Worm (Caenorhabditis elegans): ENCODE results near the gene F56C9.8.

Gene F56C9.8

ce11 chrIII:7335220-7335619 is 15.9 kb upstream of the F56C9.8 start, which contains the start of gene F56C9.10 (continued):
- TF ChIP-seq snpc-1.2 (GFP tag; IDR thresholded peaks at IDR 0.05): no peak
- peak; percentile 40 for TF ChIP-seq ama-1 (optimal IDR thresholded peaks at IDR 0.05)
- no peak for TF ChIP-seq fkh-10 (GFP tag; optimal IDR thresholded peaks at IDR 0.05)
- TF ChIP-seq lin-15B (tag; optimal IDR thresholded peaks at IDR 0.05): no peak
- TF ChIP-seq ZK546.5 (tag; optimal IDR thresholded peaks at IDR 0.05): no peak
- no peak for TF ChIP-seq zip-2 (tag; optimal IDR thresholded peaks at IDR 0.05)
- TF ChIP-seq ztf-7 (tag; optimal IDR thresholded peaks at IDR 0.05): no peak
- TF ChIP-seq zfp-3 (GFP tag; conservative IDR thresholded peaks at IDR 0.05): peak; percentile 78
- no peak for TF ChIP-seq nhr-42 (GFP tag; IDR thresholded peaks at IDR 0.05)
- TF ChIP-seq Y75B8A.6 (GFP tag; IDR thresholded peaks at IDR 0.05): no peak
- TF ChIP-seq dmd-9 (GFP tag; IDR thresholded peaks at IDR 0.05): no peak
- no peak for TF ChIP-seq spr-3 (GFP tag; optimal IDR thresholded peaks at IDR 0.05)

DNA sequence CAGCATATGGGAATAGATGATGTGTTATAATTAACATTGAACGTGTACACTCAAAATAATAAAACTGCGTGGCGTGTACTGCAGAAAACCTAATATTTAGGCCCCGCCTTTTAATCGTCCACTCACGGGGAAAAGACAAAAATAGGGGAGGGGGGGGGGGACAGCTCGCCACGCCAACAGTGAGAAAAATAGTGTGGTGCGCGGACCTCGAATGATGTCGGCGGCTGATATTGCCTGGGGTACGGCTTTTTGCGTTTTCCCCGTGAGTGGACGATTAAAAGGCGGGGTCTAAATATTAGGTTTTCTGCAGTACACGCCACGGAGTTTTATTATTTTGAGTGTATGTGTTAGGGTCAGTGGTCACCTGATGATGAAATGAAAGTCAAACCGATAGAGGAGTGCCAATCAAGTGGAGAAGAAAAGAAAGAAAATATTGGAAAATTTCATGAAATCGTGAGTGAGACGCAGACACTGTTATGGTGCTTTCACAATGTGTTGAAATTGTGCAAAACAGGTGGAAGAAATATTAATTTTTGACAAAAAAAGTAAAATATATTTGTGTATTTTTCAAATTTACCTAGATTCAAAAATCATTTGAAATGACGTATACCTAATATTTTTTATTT is 14.7 kb upstream of the F56C9.8 start:
- 0 out of 2 replicates have a peak, but pooled peaks have one; percentile 37 for TF ChIP-seq tra-1 (GFP tag; IDR thresholded peaks at IDR 0.05)
- TF ChIP-seq dmd-6 (GFP tag; IDR thresholded peaks at IDR 0.05): peak; percentile 48
- peak; percentile 15 for TF ChIP-seq nhr-28 (tag; optimal IDR thresholded peaks at IDR 0.05)
- TF ChIP-seq set-16 (GFP tag; IDR thresholded peaks at IDR 0.05): 0 out of 2 replicates have a peak, but pooled peaks have one; percentile 21
- TF ChIP-seq hlh-11 (tag; optimal IDR thresholded peaks at IDR 0.05): peak; percentile 11
- TF ChIP-seq ctbp-1 (GFP tag; IDR thresholded peaks at IDR 0.05): 0 out of 2 replicates have a peak, but pooled peaks have one; percentile 34
- peak; percentile 28 for TF ChIP-seq hlh-30 (tag; optimal IDR thresholded peaks at IDR 0.05; ENCODE audit: insufficient read depth)

DNA sequence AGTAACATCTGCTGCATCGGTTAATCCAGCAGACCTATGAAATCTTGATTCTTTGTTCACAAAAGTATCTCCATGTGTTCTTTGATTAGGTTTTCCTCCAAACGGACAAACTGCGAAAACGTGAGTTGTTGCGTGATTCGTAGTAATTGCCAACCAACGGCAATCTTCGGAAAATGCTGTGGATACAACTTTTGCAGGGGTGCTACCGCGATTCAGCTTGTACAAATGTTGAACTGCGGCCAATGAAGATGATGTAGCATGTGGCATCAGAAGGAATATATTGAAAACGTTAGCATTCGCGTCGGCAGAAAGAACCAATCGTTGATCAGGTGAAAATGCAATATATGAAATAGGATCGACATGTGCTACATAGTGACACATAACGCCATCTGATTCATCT is 12.4 kb upstream of the F56C9.8 start:
- TF ChIP-seq unc-62 (GFP tag; optimal IDR thresholded peaks at IDR 0.05 in 1 of 2) (peak in 1 of 2 experiments; percentile 87), unc-62 (tag; optimal IDR thresholded peaks at IDR 0.05) (no peak), F49E8.2 (tag; optimal IDR thresholded peaks at IDR 0.05; ENCODE audit: borderline replicate concordance) (no peak)

DNA sequence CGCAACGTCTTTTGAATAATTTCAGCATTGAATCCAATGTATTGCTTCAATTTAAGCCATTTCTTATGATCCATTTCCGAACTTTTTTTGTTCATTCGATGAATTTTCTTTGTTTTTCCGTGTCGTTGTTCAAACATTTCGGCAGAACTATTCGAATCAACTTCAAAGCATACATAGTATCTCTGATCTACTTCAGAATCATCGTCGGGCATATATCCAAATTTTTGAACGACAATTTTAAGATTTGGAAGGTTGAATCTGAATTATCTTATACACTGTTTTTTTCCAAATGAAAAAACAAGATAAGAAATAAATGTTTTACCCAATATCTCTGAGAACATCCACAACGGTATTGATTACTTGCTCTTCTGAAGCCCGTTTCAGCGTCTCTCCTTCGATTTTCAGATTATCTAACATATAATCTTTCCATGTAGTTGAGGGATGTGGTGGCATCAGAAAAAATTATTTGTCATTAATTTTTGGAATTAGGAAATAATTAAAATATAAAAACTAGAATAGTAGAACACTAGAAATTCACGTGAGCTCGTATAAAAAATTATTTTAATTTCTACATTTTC is 9.9 kb upstream of the F56C9.8 start, which contains the start of gene lab-2:
TSS of gene lab-2 (minus strand) at position 453 of the 578 bp plus-strand sequence.
- TF ChIP-seq nhr-42 (GFP tag; IDR thresholded peaks at IDR 0.05) (no peak), Y5F2A.4 (GFP tag; optimal IDR thresholded peaks at IDR 0.05) (no peak), rbr-2 (tag; optimal IDR thresholded peaks at IDR 0.05) (no peak), mdt-29 (GFP tag; IDR thresholded peaks at IDR 0.05) (no peak), tra-1 (GFP tag; IDR thresholded peaks at IDR 0.05) (peak; percentile 20; the same call in 1 of the 2 replicates), spr-1 (tag; optimal IDR thresholded peaks at IDR 0.05) (no peak), snpc-4 (tag; optimal IDR thresholded peaks at IDR 0.05) (no peak), D1046.2 (GFP tag; IDR thresholded peaks at IDR 0.05) (no peak; the same call in 1 of the 2 replicates), hif-1 (tag; optimal IDR thresholded peaks at IDR 0.05) (peak in 1 of 2 experiments; percentile 5), php-3 (GFP tag; IDR thresholded peaks at IDR 0.05) (0 out of 2 replicates have a peak, but pooled peaks have one; percentile 16), vab-7 (GFP tag; IDR thresholded peaks at IDR 0.05) (peak; percentile 6; the same call in 1 of the 2 replicates), T26A8.4 (GFP tag; IDR thresholded peaks at IDR 0.05) (peak; percentile 41; the same call in 1 of the 2 replicates), mes-2 (tag; optimal IDR thresholded peaks at IDR 0.05; ENCODE audit: poor library complexity, severe bottlenecking) (peak; percentile 13), pha-4 (GFP tag; IDR thresholded peaks at IDR 0.05) (peak; percentile 58), pha-4 (tag; optimal IDR thresholded peaks at IDR 0.05) (no peak), pqm-1 (tag; optimal IDR thresholded peaks at IDR 0.05) (no peak), ceh-44 (GFP tag; IDR thresholded peaks at IDR 0.05) (no peak), lsy-2 (tag; optimal IDR thresholded peaks at IDR 0.05) (peak in 1 of 2 experiments; percentile 39), nhr-25 (tag; optimal IDR thresholded peaks at IDR 0.05; ENCODE audit: borderline replicate concordance, insufficient read depth) (peak; percentile 29), nhr-102 (tag; optimal IDR thresholded peaks at IDR 0.05) (peak; percentile 39), egl-43 (GFP tag; IDR thresholded peaks at IDR 0.05) (no peak), lin-38 (GFP tag; IDR thresholded peaks at IDR 0.05) (0 out of 2 replicates have a peak, but pooled peaks have one; percentile 20), spr-3 (GFP tag; optimal IDR thresholded peaks at IDR 0.05) (no peak), R02D3.7 (tag; optimal IDR thresholded peaks at IDR 0.05) (no peak), dve-1 (tag; optimal IDR thresholded peaks at IDR 0.05; ENCODE audit: insufficient read depth) (peak; percentile 1)
